Worm (Caenorhabditis elegans): ENCODE data around the gene abts-3.

DNA sequence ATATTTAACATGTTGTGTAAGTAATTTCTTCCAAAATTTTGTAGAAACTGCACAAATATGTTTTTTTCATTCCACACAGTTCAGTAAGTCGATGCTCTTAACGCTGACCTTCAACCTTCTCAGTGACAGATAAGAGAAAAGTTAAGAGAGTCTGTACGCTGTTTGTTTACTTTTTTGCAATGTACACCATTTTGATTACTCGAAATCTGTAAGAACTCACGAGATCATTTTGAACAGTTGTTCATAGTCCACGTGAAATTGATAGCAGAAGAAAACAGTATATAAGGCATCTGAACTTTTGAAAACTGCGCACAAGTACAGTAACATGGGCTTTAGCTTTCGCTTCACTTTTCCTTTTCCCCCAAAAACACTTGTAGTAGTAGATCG lies 46.0 kb downstream of the abts-3 start:
- TF ChIP-seq madf-6 (GFP tag; IDR thresholded peaks at IDR 0.05) = no peak
- no peak for TF ChIP-seq pha-4 (tag; optimal IDR thresholded peaks at IDR 0.05)
- no peak for TF ChIP-seq zim-3 (tag; optimal IDR thresholded peaks at IDR 0.05)
- no peak for TF ChIP-seq let-526 (GFP tag; IDR thresholded peaks at IDR 0.05)
- no peak for TF ChIP-seq nhr-80 (tag; optimal IDR thresholded peaks at IDR 0.05)
- no peak for TF ChIP-seq Y53F4B.3 (GFP tag; IDR thresholded peaks at IDR 0.05)
- no peak for TF ChIP-seq Y53G8AR.9 (GFP tag; conservative IDR thresholded peaks at IDR 0.05)
- TF ChIP-seq F49E8.2 (tag; optimal IDR thresholded peaks at IDR 0.05; ENCODE audit: insufficient read depth) = no peak
- no peak for TF ChIP-seq ama-1 (optimal IDR thresholded peaks at IDR 0.05)
- TF ChIP-seq ama-1 (GFP tag; optimal IDR thresholded peaks at IDR 0.05) = no peak
- TF ChIP-seq sdz-38 (tag; optimal IDR thresholded peaks at IDR 0.05) = no peak
- no peak for TF ChIP-seq ceh-40 (GFP tag; IDR thresholded peaks at IDR 0.05)
- TF ChIP-seq tbx-9 (tag; optimal IDR thresholded peaks at IDR 0.05; ENCODE audit: borderline replicate concordance) = no peak
- TF ChIP-seq nfyb-1 (GFP tag; IDR thresholded peaks at IDR 0.05) = no peak
- no peak for TF ChIP-seq nhr-90 (tag; optimal IDR thresholded peaks at IDR 0.05)

All from whole organism, young adult.